Worm (Caenorhabditis elegans): ENCODE results near the gene mcm-6.
A peak's percentile ranks its signal among the peaks of the same experiment; 100 is the strongest.

Gene mcm-6

ce11 chrIII:9747133-9747532 lies 47.0 kb upstream of the mcm-6 start, which contains the start of the genes iff-1 and cdk-1:
Gene iff-1, minus strand, starts transcription at chrIII:9747193.
Gene cdk-1, plus strand, starts transcription at chrIII:9747472.
- no peak for TF ChIP-seq nhr-23 (tag; optimal IDR thresholded peaks at IDR 0.05)
- peak; percentile 0 for TF ChIP-seq lin-13 (GFP tag; optimal IDR thresholded peaks at IDR 0.05)
- peak; percentile 78 for TF ChIP-seq nhr-129 (tag; optimal IDR thresholded peaks at IDR 0.05)
- TF ChIP-seq zag-1 (tag; optimal IDR thresholded peaks at IDR 0.05): no peak
- TF ChIP-seq gmeb-1 (tag; optimal IDR thresholded peaks at IDR 0.05): peak; percentile 83
- no peak for TF ChIP-seq Y55F3AM.14 (GFP tag; optimal IDR thresholded peaks at IDR 0.05)
- TF ChIP-seq C34F6.9 (tag; optimal IDR thresholded peaks at IDR 0.05): peak; percentile 32
- TF ChIP-seq ceh-82 (tag; optimal IDR thresholded peaks at IDR 0.05): no peak
- peak; percentile 77 for TF ChIP-seq unc-55 (GFP tag; optimal IDR thresholded peaks at IDR 0.05)
- TF ChIP-seq fos-1 (tag; optimal IDR thresholded peaks at IDR 0.05): peak; percentile 25
- peak in 1 of 2 experiments; percentile 66 for TF ChIP-seq lsy-2 (tag; optimal IDR thresholded peaks at IDR 0.05)

ce11 chrIII:9748694-9749093 lies 45.5 kb upstream of the mcm-6 start, which contains the start of gene T05G5.4:
Gene T05G5.4, plus strand, starts transcription at chrIII:9748934.
- TF ChIP-seq mdl-1 (tag; optimal IDR thresholded peaks at IDR 0.05) (no peak), mbf-1 (tag; optimal IDR thresholded peaks at IDR 0.05) (no peak)

ce11 chrIII:9751074-9751473 lies 43.1 kb upstream of the mcm-6 start, which contains the start of gene T05G5.5:
Gene T05G5.5, minus strand, starts transcription at chrIII:9751432.
- TF ChIP-seq lin-11 (tag; optimal IDR thresholded peaks at IDR 0.05) (no peak), mab-5 (tag; optimal IDR thresholded peaks at IDR 0.05) (no peak), aly-2 (tag; optimal IDR thresholded peaks at IDR 0.05) (no peak), ZK546.5 (tag; optimal IDR thresholded peaks at IDR 0.05) (no peak), mdl-1 (tag; optimal IDR thresholded peaks at IDR 0.05) (no peak), lin-39 (tag; optimal IDR thresholded peaks at IDR 0.05) (no peak), crh-2 (tag; optimal IDR thresholded peaks at IDR 0.05) (no peak), egl-27 (tag; optimal IDR thresholded peaks at IDR 0.05) (no peak), ztf-1 (GFP tag; conservative IDR thresholded peaks at IDR 0.05) (no peak), sem-4 (tag; optimal IDR thresholded peaks at IDR 0.05) (no peak), C34F6.9 (tag; optimal IDR thresholded peaks at IDR 0.05) (no peak), F13H6.1 (tag; optimal IDR thresholded peaks at IDR 0.05) (no peak), peb-1 (tag; optimal IDR thresholded peaks at IDR 0.05) (no peak), nhr-237 (tag; optimal IDR thresholded peaks at IDR 0.05) (no peak)

ce11 chrIII:9752852-9753251 lies 41.3 kb upstream of the mcm-6 start, which contains the start of gene ech-6:
Gene ech-6, minus strand, starts transcription at chrIII:9752883.
- TF ChIP-seq mdl-1 (tag; optimal IDR thresholded peaks at IDR 0.05): no peak
- no peak for TF ChIP-seq fos-1 (tag; optimal IDR thresholded peaks at IDR 0.05)
- no peak for TF ChIP-seq nhr-21 (tag; optimal IDR thresholded peaks at IDR 0.05)
- no peak for TF ChIP-seq elt-3 (tag; optimal IDR thresholded peaks at IDR 0.05)
- TF ChIP-seq unc-55 (GFP tag; optimal IDR thresholded peaks at IDR 0.05): peak; percentile 10
- TF ChIP-seq lin-11 (tag; optimal IDR thresholded peaks at IDR 0.05): no peak
- TF ChIP-seq crh-2 (tag; optimal IDR thresholded peaks at IDR 0.05): peak; percentile 73
- TF ChIP-seq peb-1 (tag; optimal IDR thresholded peaks at IDR 0.05): no peak
- TF ChIP-seq C34F6.9 (tag; optimal IDR thresholded peaks at IDR 0.05): peak; percentile 52
- TF ChIP-seq nhr-11 (tag; optimal IDR thresholded peaks at IDR 0.05): no peak
- TF ChIP-seq unc-62 (GFP tag; optimal IDR thresholded peaks at IDR 0.05): no peak
- TF ChIP-seq nhr-237 (tag; optimal IDR thresholded peaks at IDR 0.05): no peak
- TF ChIP-seq Y55F3AM.14 (GFP tag; optimal IDR thresholded peaks at IDR 0.05): no peak
- no peak for TF ChIP-seq nhr-25 (tag; optimal IDR thresholded peaks at IDR 0.05)
- no peak for TF ChIP-seq ceh-16 (tag; optimal IDR thresholded peaks at IDR 0.05)
- no peak for TF ChIP-seq lin-39 (tag; optimal IDR thresholded peaks at IDR 0.05)
- TF ChIP-seq aly-2 (tag; optimal IDR thresholded peaks at IDR 0.05): no peak
- TF ChIP-seq alr-1 (tag; optimal IDR thresholded peaks at IDR 0.05): no peak
- TF ChIP-seq nhr-10 (tag; optimal IDR thresholded peaks at IDR 0.05): no peak
- no peak for TF ChIP-seq nhr-12 (tag; optimal IDR thresholded peaks at IDR 0.05)
- no peak for TF ChIP-seq mbf-1 (tag; optimal IDR thresholded peaks at IDR 0.05)
- TF ChIP-seq sem-4 (tag; optimal IDR thresholded peaks at IDR 0.05): no peak
- no peak for TF ChIP-seq nhr-6 (tag; optimal IDR thresholded peaks at IDR 0.05)
- TF ChIP-seq lsy-2 (tag; optimal IDR thresholded peaks at IDR 0.05): peak in 1 of 2 experiments; percentile 60
- TF ChIP-seq egl-27 (tag; optimal IDR thresholded peaks at IDR 0.05): no peak
- TF ChIP-seq ceh-82 (tag; optimal IDR thresholded peaks at IDR 0.05): no peak
- peak; percentile 18 for TF ChIP-seq ama-1 (optimal IDR thresholded peaks at IDR 0.05)
- peak; percentile 44 for TF ChIP-seq sma-3 (GFP tag; optimal IDR thresholded peaks at IDR 0.05)
- no peak for TF ChIP-seq gmeb-1 (tag; optimal IDR thresholded peaks at IDR 0.05)
- no peak for TF ChIP-seq lin-13 (GFP tag; optimal IDR thresholded peaks at IDR 0.05)
- TF ChIP-seq blmp-1 (tag; optimal IDR thresholded peaks at IDR 0.05; ENCODE audit: insufficient read depth): no peak
- TF ChIP-seq sma-9 (GFP tag; optimal IDR thresholded peaks at IDR 0.05): peak; percentile 84
- TF ChIP-seq sma-9 (tag; optimal IDR thresholded peaks at IDR 0.05): no peak
- TF ChIP-seq skn-1 (tag; optimal IDR thresholded peaks at IDR 0.05): no peak
- no peak for TF ChIP-seq unc-39 (tag; optimal IDR thresholded peaks at IDR 0.05)
- no peak for TF ChIP-seq ztf-1 (GFP tag; conservative IDR thresholded peaks at IDR 0.05)
- no peak for TF ChIP-seq elt-1 (tag; optimal IDR thresholded peaks at IDR 0.05)
- no peak for TF ChIP-seq zag-1 (tag; optimal IDR thresholded peaks at IDR 0.05)
- TF ChIP-seq snpc-4 (tag; optimal IDR thresholded peaks at IDR 0.05): no peak
- TF ChIP-seq nhr-129 (tag; optimal IDR thresholded peaks at IDR 0.05): peak; percentile 45
- TF ChIP-seq ztf-11 (tag; optimal IDR thresholded peaks at IDR 0.05): no peak
- TF ChIP-seq dmd-4 (tag; optimal IDR thresholded peaks at IDR 0.05): no peak
